Fruit fly (Drosophila melanogaster): ENCODE data around the gene CG14297.

Gene CG14297

dm6 chr3R:18915644-18916194, 17.8 kb downstream of the CG14297 start:
- TF ChIP-seq CG10267 (tag; optimal IDR thresholded peaks at IDR 0.05) (no peak), BtbVII (GFP tag; optimal IDR thresholded peaks at IDR 0.05) (no peak), yki (optimal IDR thresholded peaks at IDR 0.05) (no peak), CG14050 (GFP tag; IDR thresholded peaks at IDR 0.05) (no peak), Oli (tag; optimal IDR thresholded peaks at IDR 0.05) (no peak), CG18011 (GFP tag; optimal IDR thresholded peaks at IDR 0.05) (no peak), knrl (GFP tag; IDR thresholded peaks at IDR 0.05; ENCODE audit: partially characterized antibody) (no peak), PHDP (tag; optimal IDR thresholded peaks at IDR 0.05) (no peak), CG2199 (GFP tag; IDR thresholded peaks at IDR 0.05) (peak; percentile 55; the same call in 1 of the 3 replicates), CG8089 (GFP tag; optimal IDR thresholded peaks at IDR 0.05) (no peak), CoRest (tag; optimal IDR thresholded peaks at IDR 0.05) (no peak), Ets65A (GFP tag) (peak; percentile 61), sna (GFP tag; IDR thresholded peaks at IDR 0.05; ENCODE audit: partially characterized antibody) (0 out of 2 replicates have a peak, but pooled peaks have one; percentile 20), CG15011 (GFP tag; optimal IDR thresholded peaks at IDR 0.05) (no peak), Med (GFP tag) (peak; percentile 35), CG10274 (GFP tag; optimal IDR thresholded peaks at IDR 0.05) (no peak), CG11504 (tag; optimal IDR thresholded peaks at IDR 0.05) (peak; percentile 99), Stat92E (GFP tag; optimal IDR thresholded peaks at IDR 0.05) (peak in 1 of 3 experiments; percentile 53), Elba2 (GFP tag; optimal IDR thresholded peaks at IDR 0.05) (no peak), D19B (GFP tag; optimal IDR thresholded peaks at IDR 0.05) (peak; percentile 46)

DNA sequence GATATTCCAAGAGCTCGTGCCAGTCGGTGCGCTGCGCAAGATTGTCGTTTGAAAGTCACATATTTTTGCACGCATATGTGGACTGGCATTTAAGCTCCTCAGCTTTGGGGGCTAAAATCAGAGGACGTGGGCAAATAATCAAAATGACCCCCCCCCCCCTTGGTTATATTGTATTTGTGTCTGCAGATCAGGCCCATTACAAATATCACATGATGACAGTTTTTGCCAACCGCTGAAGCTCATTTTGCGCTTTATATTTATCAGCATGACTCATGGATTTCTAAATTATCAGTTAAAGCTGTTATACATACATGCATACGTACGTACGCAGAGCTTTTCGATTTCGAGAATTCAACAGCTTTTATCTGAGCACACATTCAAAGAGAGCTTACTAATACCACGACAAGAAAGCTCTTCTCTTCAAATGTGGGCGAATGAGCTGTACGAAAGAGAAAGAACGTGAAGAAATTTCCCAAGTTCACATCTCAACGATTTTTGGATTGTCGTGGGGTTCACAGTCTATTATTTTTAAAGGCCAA, 18.9 kb downstream of the CG14297 start:
- TF ChIP-seq lab (GFP tag; optimal IDR thresholded peaks at IDR 0.05) = peak; percentile 77
- peak; percentile 25 for TF ChIP-seq CG13624 (GFP tag; optimal IDR thresholded peaks at IDR 0.05)
- TF ChIP-seq CG30431 (GFP tag; optimal IDR thresholded peaks at IDR 0.05) = no peak
- TF ChIP-seq wdn (GFP tag; IDR thresholded peaks at IDR 0.05) = no peak
- TF ChIP-seq Hmr (GFP tag; optimal IDR thresholded peaks at IDR 0.05) = peak; percentile 43
- peak; percentile 19 for TF ChIP-seq Fer3 (tag; optimal IDR thresholded peaks at IDR 0.05)
- TF ChIP-seq BtbVII (GFP tag; optimal IDR thresholded peaks at IDR 0.05) = peak; percentile 27
- no peak for TF ChIP-seq lov (optimal IDR thresholded peaks at IDR 0.05)
- no peak for TF ChIP-seq lov (GFP tag; IDR thresholded peaks at IDR 0.05)
- no peak for TF ChIP-seq CG2875 (GFP tag; optimal IDR thresholded peaks at IDR 0.05)
- TF ChIP-seq chinmo (GFP tag; IDR thresholded peaks at IDR 0.05; ENCODE audit: partially characterized antibody) = peak; percentile 93; the same call in 3 of the 4 replicates
- TF ChIP-seq Sry-δ (GFP tag; optimal IDR thresholded peaks at IDR 0.05) = peak; percentile 2
- peak; percentile 57 for TF ChIP-seq B-H2 (GFP tag; optimal IDR thresholded peaks at IDR 0.05)
- TF ChIP-seq CG17612 (GFP tag; IDR thresholded peaks at IDR 0.05) = no peak
- peak; percentile 60 for TF ChIP-seq CG18599 (GFP tag; optimal IDR thresholded peaks at IDR 0.05)
- 0 out of 2 replicates have a peak, but pooled peaks have one; percentile 7 for TF ChIP-seq Bgb (GFP tag; IDR thresholded peaks at IDR 0.05; ENCODE audit: partially characterized antibody)
- TF ChIP-seq Bteb2 (GFP tag; optimal IDR thresholded peaks at IDR 0.05) = no peak
- TF ChIP-seq caup (GFP tag; optimal IDR thresholded peaks at IDR 0.05; ENCODE audit: severe bottlenecking) = peak; percentile 45
- TF ChIP-seq CG6272 (GFP tag; IDR thresholded peaks at IDR 0.05) = no peak
- TF ChIP-seq CG2120 (GFP tag; optimal IDR thresholded peaks at IDR 0.05) = peak; percentile 6
- peak; percentile 78; the same call in 1 of the 3 replicates for TF ChIP-seq CG2199 (GFP tag; IDR thresholded peaks at IDR 0.05)
- peak; percentile 86 for TF ChIP-seq CG10543 (GFP tag; optimal IDR thresholded peaks at IDR 0.05)
- peak; percentile 46; the same call in 1 of the 2 replicates for TF ChIP-seq crol (GFP tag; IDR thresholded peaks at IDR 0.05)
- peak; percentile 73 for TF ChIP-seq lbe (GFP tag; optimal IDR thresholded peaks at IDR 0.05)
- TF ChIP-seq nerfin-2 (GFP tag; IDR thresholded peaks at IDR 0.05; ENCODE audit: partially characterized antibody) = no peak
- TF ChIP-seq cwo (GFP tag; optimal IDR thresholded peaks at IDR 0.05) = peak; percentile 96
- TF ChIP-seq HmgZ (tag; optimal IDR thresholded peaks at IDR 0.05) = peak; percentile 51
- TF ChIP-seq eve (GFP tag; optimal IDR thresholded peaks at IDR 0.05) = peak in 1 of 2 experiments; percentile 73
- no peak for TF ChIP-seq NK7.1 (GFP tag; optimal IDR thresholded peaks at IDR 0.05)
- TF ChIP-seq CG3281 (GFP tag; optimal IDR thresholded peaks at IDR 0.05) = peak; percentile 38

All from whole organism, embryonic.